Worm (Caenorhabditis elegans) whole organism, young adult: Measurements from ENCODE around the gene B0244.7.

ENCODE experiments used
- B0035.1 ChIP-seq: sonication (generic microtip); optimal IDR thresholded peaks from 2 replicates; lab custom pipeline; 2016; ENCODE audit warnings: missing genetic modification characterization, mild to moderate bottlenecking, missing compliant biosample characterization, missing genotype, missing genetic modification reagents
- B0261.1 ChIP-seq: sonication (generic microtip); optimal IDR thresholded peaks from 2 replicates; lab custom pipeline; 2016; ENCODE audit warnings: mild to moderate bottlenecking, missing genetic modification characterization, moderate library complexity, missing compliant biosample characterization
- C06A6.2 ChIP-seq: fragments of 200-800 bp; sonication (Bioruptor generic); conservative IDR thresholded peaks from 2 replicates; pipeline ENCODE4 v1.3.6; 2022; ENCODE audit warnings: missing genetic modification characterization, missing compliant biosample characterization
- F10E7.11 ChIP-seq: sonication (generic microtip); optimal IDR thresholded peaks from 2 replicates; lab custom pipeline; 2017; ENCODE audit warnings: mild to moderate bottlenecking, missing genetic modification characterization, moderate library complexity, missing compliant biosample characterization
- F22D6.2 ChIP-seq: sonication (generic microtip); optimal IDR thresholded peaks from 2 replicates; lab custom pipeline; 2016; ENCODE audit warnings: mild to moderate bottlenecking, missing genetic modification characterization, missing compliant biosample characterization
- F57C9.4 ChIP-seq: sonication (generic microtip); optimal IDR thresholded peaks from 2 replicates; lab custom pipeline; 2017; ENCODE audit warnings: mild to moderate bottlenecking, missing genetic modification characterization, missing compliant biosample characterization
- Y56A3A.18 ChIP-seq: fragments of 200-800 bp; sonication (Bioruptor generic); IDR thresholded peaks from 2 replicates; pipeline ENCODE4 v1.3.6; 2022; ENCODE audit warnings: missing genetic modification reagents, missing genetic modification characterization, missing compliant biosample characterization
- akir-1 ChIP-seq: fragments of 200-800 bp; sonication (Bioruptor generic); optimal IDR thresholded peaks from 2 replicates; lab custom pipeline; 2018; ENCODE audit warnings: mild to moderate bottlenecking, missing genetic modification characterization, moderate library complexity, missing compliant biosample characterization
- ama-1 ChIP-seq, 3 experiments: fragments of 150-350 bp in 1 of 3; sonication (generic microtip) in 2 of 3; optimal IDR thresholded peaks; 2 replicates each; lab custom pipeline; 2014 to 2018; ENCODE audit warnings: missing biosample characterization in 2 of 3, missing genetic modification characterization in 2 of 3, missing genetic modification reagents in 2 of 3
- aptf-2 ChIP-seq: fragments of 200-800 bp; sonication (Bioruptor generic); conservative IDR thresholded peaks from 2 replicates; pipeline ENCODE4 v1.3.6; 2022; ENCODE audit warnings: missing genetic modification reagents, missing genetic modification characterization, missing compliant biosample characterization
- atf-7 ChIP-seq: sonication (generic microtip); optimal IDR thresholded peaks from 2 replicates; lab custom pipeline; 2017; ENCODE audit warnings: mild to moderate bottlenecking, missing genetic modification characterization, missing compliant biosample characterization
- athp-1 ChIP-seq: sonication (generic microtip); optimal IDR thresholded peaks from 2 replicates; lab custom pipeline; 2017; ENCODE audit warnings: mild to moderate bottlenecking, missing genetic modification characterization, missing compliant biosample characterization
- attf-5 ChIP-seq: fragments of 200-800 bp; sonication (Bioruptor generic); optimal IDR thresholded peaks from 2 replicates; lab custom pipeline; 2018; ENCODE audit warnings: mild to moderate bottlenecking, missing genetic modification characterization, missing compliant biosample characterization
- attf-6 ChIP-seq: fragments of 200-800 bp; sonication (Bioruptor generic); IDR thresholded peaks from 2 replicates; pipeline ENCODE4 v1.3.6; 2022; ENCODE audit warnings: missing genetic modification reagents, missing genetic modification characterization, missing compliant biosample characterization
- bed-1 ChIP-seq: fragments of 200-800 bp; sonication (Bioruptor generic); IDR thresholded peaks from 2 replicates; pipeline ENCODE4 v1.3.6; 2022; ENCODE audit warnings: missing genetic modification reagents, missing genetic modification characterization, missing compliant biosample characterization
- ceh-40 ChIP-seq: fragments of 200-800 bp; sonication (Bioruptor generic); IDR thresholded peaks from 2 replicates; pipeline ENCODE4 v1.3.6; 2022; ENCODE audit warnings: missing genetic modification characterization, missing compliant biosample characterization
- die-1 ChIP-seq: sonication (generic microtip); optimal IDR thresholded peaks from 2 replicates; lab custom pipeline; 2016; ENCODE audit warnings: missing genotype, mild to moderate bottlenecking, missing genetic modification characterization, missing compliant biosample characterization
- dox-1 ChIP-seq: fragments of 200-800 bp; sonication (Bioruptor generic); IDR thresholded peaks from 2 replicates; pipeline ENCODE4 v1.3.6; 2022; ENCODE audit warnings: missing genetic modification reagents, missing genetic modification characterization, missing compliant biosample characterization
- efl-1 ChIP-seq: fragments of 150-350 bp; optimal IDR thresholded peaks from 2 replicates; lab custom pipeline; 2014; ENCODE audit warnings: missing biosample characterization, missing genetic modification reagents, missing genetic modification characterization
- ekl-4 ChIP-seq: fragments of 200-800 bp; sonication (Bioruptor generic); IDR thresholded peaks from 2 replicates; pipeline ENCODE4 v1.3.6; 2022; ENCODE audit warnings: missing genetic modification reagents, missing genetic modification characterization, missing compliant biosample characterization
- ets-4 ChIP-seq: fragments of 200-800 bp; sonication (Bioruptor generic); optimal IDR thresholded peaks from 2 replicates; lab custom pipeline; 2018; ENCODE audit warnings: mild to moderate bottlenecking, missing genetic modification characterization, missing compliant biosample characterization
- fkh-3 ChIP-seq: sonication (generic microtip); optimal IDR thresholded peaks from 2 replicates; lab custom pipeline; 2016; ENCODE audit warnings: mild to moderate bottlenecking, missing genetic modification characterization, missing compliant biosample characterization
- gei-17 ChIP-seq: fragments of 200-800 bp; sonication (Bioruptor generic); optimal IDR thresholded peaks from 2 replicates; lab custom pipeline; 2018; ENCODE audit warnings: mild to moderate bottlenecking, missing genetic modification characterization, missing compliant biosample characterization
- hmg-1.2 ChIP-seq: fragments of 200-800 bp; sonication (Bioruptor generic); IDR thresholded peaks from 2 replicates; pipeline ENCODE4 v1.3.6; 2022; ENCODE audit warnings: missing genetic modification reagents, missing genetic modification characterization, missing compliant biosample characterization
- lag-1 ChIP-seq: fragments of 200-800 bp; sonication (Bioruptor generic); IDR thresholded peaks from 2 replicates; pipeline ENCODE4 v1.3.6; 2022; ENCODE audit warnings: missing genetic modification reagents, missing genetic modification characterization, missing compliant biosample characterization
- let-526 ChIP-seq: fragments of 200-800 bp; sonication (Bioruptor generic); IDR thresholded peaks from 2 replicates; pipeline ENCODE4 v1.3.6; 2022; ENCODE audit warnings: missing genetic modification reagents, missing genetic modification characterization, missing compliant biosample characterization
- let-607 ChIP-seq, 2 experiments: fragments of 200-800 bp in 1 of 2; sonication (Bioruptor generic) in 1 of 2; sonication (generic microtip) in 1 of 2; optimal IDR thresholded peaks; 2 replicates each; lab custom pipeline; 2016 to 2018; ENCODE audit warnings: mild to moderate bottlenecking in 2 of 2, missing compliant biosample characterization in 2 of 2, missing genetic modification characterization in 2 of 2, moderate library complexity in 2 of 2, missing genotype in 1 of 2
- lin-35 ChIP-seq, 3 experiments: fragments of 150-350 bp in 2 of 3; sonication (generic microtip) in 1 of 3; optimal IDR thresholded peaks; 2 replicates each; lab custom pipeline; 2014 to 2018; ENCODE audit warnings: missing biosample characterization in 3 of 3, missing genetic modification characterization in 3 of 3, missing genetic modification reagents in 3 of 3
- lin-54 ChIP-seq: fragments of 200-800 bp; sonication (Bioruptor generic); optimal IDR thresholded peaks from 2 replicates; lab custom pipeline; 2018; ENCODE audit warnings: mild to moderate bottlenecking, missing genetic modification characterization, missing compliant biosample characterization
- lir-1 ChIP-seq: fragments of 200-800 bp; sonication (Bioruptor generic); conservative IDR thresholded peaks from 2 replicates; pipeline ENCODE4 v1.3.6; 2022; ENCODE audit warnings: missing genetic modification reagents, missing genetic modification characterization, missing compliant biosample characterization
- lsl-1 ChIP-seq: fragments of 200-800 bp; sonication (Bioruptor generic); optimal IDR thresholded peaks from 2 replicates; lab custom pipeline; 2018; ENCODE audit warnings: mild to moderate bottlenecking, missing genetic modification characterization, moderate library complexity, missing compliant biosample characterization
- lsy-27 ChIP-seq: sonication (generic microtip); optimal IDR thresholded peaks from 2 replicates; lab custom pipeline; 2017; ENCODE audit warnings: missing genetic modification characterization, mild to moderate bottlenecking, missing compliant biosample characterization, antibody characterized with exemption, missing genotype, borderline replicate concordance; ENCODE audit not compliant: insufficient read depth
- madf-6 ChIP-seq: fragments of 200-800 bp; sonication (Bioruptor generic); IDR thresholded peaks from 2 replicates; pipeline ENCODE4 v1.3.6; 2022; ENCODE audit warnings: missing genetic modification reagents, missing genetic modification characterization, missing compliant biosample characterization
- mes-4 ChIP-seq: sonication (generic microtip); optimal IDR thresholded peaks from 2 replicates; lab custom pipeline; 2016; ENCODE audit warnings: missing genotype, missing genetic modification characterization, missing compliant biosample characterization
- mxl-1 ChIP-seq: sonication (generic microtip); optimal IDR thresholded peaks from 2 replicates; lab custom pipeline; 2016; ENCODE audit warnings: missing genetic modification characterization, missing compliant biosample characterization
- nfyb-1 ChIP-seq: fragments of 200-800 bp; sonication (Bioruptor generic); IDR thresholded peaks from 2 replicates; pipeline ENCODE4 v1.3.6; 2022; ENCODE audit warnings: missing genetic modification reagents, missing genetic modification characterization, missing compliant biosample characterization
- nhr-90 ChIP-seq: sonication (generic microtip); optimal IDR thresholded peaks from 2 replicates; lab custom pipeline; 2016; ENCODE audit warnings: missing genotype, mild to moderate bottlenecking, missing genetic modification characterization, missing compliant biosample characterization
- rec-8 ChIP-seq, 2 experiments: sonication (generic microtip); optimal IDR thresholded peaks; 2 replicates each; lab custom pipeline; 2016; ENCODE audit warnings: mild to moderate bottlenecking in 2 of 2, missing genetic modification characterization in 2 of 2, missing genetic modification reagents in 2 of 2, missing genotype in 2 of 2, missing biosample characterization in 1 of 2, missing compliant biosample characterization in 1 of 2, moderate library complexity in 1 of 2
- snpc-1.3 ChIP-seq: sonication (generic microtip); optimal IDR thresholded peaks from 2 replicates; lab custom pipeline; 2017; ENCODE audit warnings: missing genetic modification characterization, mild to moderate bottlenecking, missing compliant biosample characterization, antibody characterized with exemption, moderate library complexity, missing genotype, missing genetic modification reagents; ENCODE audit not compliant: insufficient read depth
- snpc-3.4 ChIP-seq: sonication (generic microtip); optimal IDR thresholded peaks from 2 replicates; lab custom pipeline; 2017; ENCODE audit warnings: missing genetic modification characterization, mild to moderate bottlenecking, missing compliant biosample characterization, antibody characterized with exemption, moderate library complexity, missing genotype, missing genetic modification reagents
- tlf-1 ChIP-seq: fragments of 200-800 bp; sonication (Bioruptor generic); optimal IDR thresholded peaks from 2 replicates; lab custom pipeline; 2018; ENCODE audit warnings: mild to moderate bottlenecking, missing genetic modification characterization, missing compliant biosample characterization
- unc-62 ChIP-seq: fragments of 150-350 bp; optimal IDR thresholded peaks from 2 replicates; lab custom pipeline; 2014; ENCODE audit warnings: missing biosample characterization, missing genetic modification reagents, missing genetic modification characterization
- zim-3 ChIP-seq: sonication (generic microtip); optimal IDR thresholded peaks from 2 replicates; lab custom pipeline; 2017; ENCODE audit warnings: mild to moderate bottlenecking, missing genetic modification characterization, moderate library complexity, missing compliant biosample characterization
- ztf-22 ChIP-seq: fragments of 200-800 bp; sonication (Bioruptor generic); optimal IDR thresholded peaks from 2 replicates; lab custom pipeline; 2018; ENCODE audit warnings: mild to moderate bottlenecking, missing genetic modification characterization, moderate library complexity, missing compliant biosample characterization
- ztf-6 ChIP-seq: fragments of 200-800 bp; sonication (Bioruptor generic); IDR thresholded peaks from 2 replicates; pipeline ENCODE4 v1.3.6; 2022; ENCODE audit warnings: missing genetic modification reagents, missing genetic modification characterization, missing compliant biosample characterization

B0244.7 gene

ce11 chrIII:5769726-5770235, 38.5 kb downstream of the B0244.7 start, which contains the start of gene cutl-23 (continued):
- TF ChIP-seq madf-6 (GFP tag; lab: Robert Waterston, UW) = 0 out of 2 replicates have a peak, but pooled peaks have one; percentile 27
- TF ChIP-seq die-1 (tag; lab: Kevin White, UChicago) = peak; percentile 72
- TF ChIP-seq ekl-4 (GFP tag; lab: Robert Waterston, UW) = peak; percentile 66; the same call in 1 of the 2 replicates
- no peak for TF ChIP-seq F57C9.4 (tag; lab: Kevin White, UChicago)
- no peak for TF ChIP-seq lag-1
- peak; percentile 73 for TF ChIP-seq snpc-1.3 (tag; lab: Kevin White, UChicago)
- peak; percentile 15 for TF ChIP-seq lsl-1 (GFP tag; lab: Kevin White, UChicago)
- TF ChIP-seq atf-7 (tag; lab: Kevin White, UChicago) = peak; percentile 22
- TF ChIP-seq snpc-3.4 = peak; percentile 66
- peak; percentile 67 for TF ChIP-seq hmg-1.2 (GFP tag; lab: Robert Waterston, UW)
- no peak for TF ChIP-seq F22D6.2 (tag; lab: Kevin White, UChicago)
- TF ChIP-seq efl-1 = no peak
- TF ChIP-seq lin-54 (GFP tag; lab: Kevin White, UChicago) = peak; percentile 53
- peak; percentile 67 for TF ChIP-seq nfyb-1 (GFP tag; lab: Robert Waterston, UW)
- TF ChIP-seq gei-17 (GFP tag; lab: Kevin White, UChicago) = no peak
- peak in 1 of 3 experiments; percentile 31 for TF ChIP-seq lin-35 (GFP tag; optimal IDR thresholded peaks at IDR 0.05; lab: Kevin White, UChicago)
- peak; percentile 64; the same call in 1 of the 2 replicates for TF ChIP-seq dox-1 (GFP tag; lab: Robert Waterston, UW)
- TF ChIP-seq fkh-3 (tag; lab: Kevin White, UChicago) = no peak
- peak; percentile 1 for TF ChIP-seq mes-4
- TF ChIP-seq lsy-27 (tag; lab: Kevin White, UChicago) = no peak
- no peak for TF ChIP-seq bed-1
- TF ChIP-seq rec-8 (tag; optimal IDR thresholded peaks at IDR 0.05; lab: Kevin White, UChicago) = peak; percentile 55 to 71
- no peak for TF ChIP-seq lir-1 (GFP tag; lab: Robert Waterston, UW)

- TF ChIP-seq bed-1 = no peak
- no peak for TF ChIP-seq F10E7.11 (tag; lab: Kevin White, UChicago)
- TF ChIP-seq let-607 (tag; optimal IDR thresholded peaks at IDR 0.05; lab: Kevin White, UChicago) = no peak
- TF ChIP-seq let-526 (GFP tag; lab: Robert Waterston, UW) = no peak
- no peak for TF ChIP-seq F22D6.2 (tag; lab: Kevin White, UChicago)
- TF ChIP-seq aptf-2 (GFP tag; lab: Robert Waterston, UW) = no peak
- TF ChIP-seq Y56A3A.18 (GFP tag; lab: Robert Waterston, UW) = no peak
- no peak for TF ChIP-seq akir-1 (GFP tag; lab: Kevin White, UChicago)
- no peak for TF ChIP-seq attf-5 (GFP tag; lab: Kevin White, UChicago)
- TF ChIP-seq C06A6.2 (GFP tag; lab: Robert Waterston, UW) = no peak
- TF ChIP-seq B0261.1 (tag; lab: Kevin White, UChicago) = peak; percentile 62
- TF ChIP-seq unc-62 = no peak
- TF ChIP-seq ztf-6 = no peak
- no peak for TF ChIP-seq B0035.1 (tag; lab: Kevin White, UChicago)
- no peak for TF ChIP-seq lin-35 (GFP tag; optimal IDR thresholded peaks at IDR 0.05; lab: Kevin White, UChicago)
- TF ChIP-seq athp-1 = no peak
- TF ChIP-seq efl-1 = no peak
- TF ChIP-seq zim-3 (tag; lab: Kevin White, UChicago) = no peak
- no peak for TF ChIP-seq mxl-1 (tag; lab: Kevin White, UChicago)
- TF ChIP-seq ama-1 (optimal IDR thresholded peaks at IDR 0.05; lab: Kevin White, UChicago) = no peak
- no peak for TF ChIP-seq ama-1 (GFP tag; optimal IDR thresholded peaks at IDR 0.05; lab: Kevin White, UChicago)
- no peak for TF ChIP-seq tlf-1 (GFP tag; lab: Kevin White, UChicago)
- no peak for TF ChIP-seq nfyb-1 (GFP tag; lab: Robert Waterston, UW)
- no peak for TF ChIP-seq gei-17 (GFP tag; lab: Kevin White, UChicago)
- peak; percentile 18 for TF ChIP-seq nhr-90 (tag; lab: Kevin White, UChicago)
- no peak for TF ChIP-seq attf-6
- TF ChIP-seq ets-4 (GFP tag; lab: Kevin White, UChicago) = no peak
- TF ChIP-seq lag-1 = no peak
- no peak for TF ChIP-seq ceh-40 (GFP tag; lab: Robert Waterston, UW)
- no peak for TF ChIP-seq ztf-22 (GFP tag; lab: Kevin White, UChicago)
These were observed 50.8 kb downstream of the B0244.7 start for ce11 chrIII:5782080-5782479.
